Fruit fly (Drosophila melanogaster) whole organism, embryonic: ENCODE data around the gene PolG2.
A peak's percentile ranks its signal among the peaks of the same experiment; 100 is the strongest.

Experiments
- Adf1 ChIP-seq: fragments of 200-800 bp; sonication (Bioruptor generic); IDR thresholded peaks from 2 replicates; pipeline ENCODE4 v1.3.6; 2022; ENCODE audit warnings: missing biosample characterization, missing genetic modification characterization
- B-H2 ChIP-seq: fragments of 200-800 bp; sonication (Bioruptor generic); optimal IDR thresholded peaks from 2 replicates; lab custom pipeline; 2018; ENCODE audit warnings: missing biosample characterization, mild to moderate bottlenecking, missing genetic modification characterization
- CG10267 ChIP-seq: fragments of 200-800 bp; sonication (Bioruptor generic); optimal IDR thresholded peaks from 2 replicates; lab custom pipeline; 2018; ENCODE audit warnings: missing biosample characterization, mild to moderate bottlenecking, missing genetic modification characterization, moderate library complexity
- CG10366 ChIP-seq: fragments of 200-800 bp; sonication (Bioruptor generic); IDR thresholded peaks from 2 replicates; pipeline ENCODE4 v1.3.6; 2022; ENCODE audit warnings: missing biosample characterization, missing genetic modification characterization
- CG10565 ChIP-seq: fragments of 200-800 bp; sonication (Bioruptor generic); optimal IDR thresholded peaks from 3 replicates; lab custom pipeline; 2016; ENCODE audit warnings: missing biosample characterization, mild to moderate bottlenecking, missing genetic modification characterization
- CG10979 ChIP-seq: fragments of 200-800 bp; sonication (Bioruptor generic); optimal IDR thresholded peaks from 2 replicates; lab custom pipeline; 2018; ENCODE audit warnings: missing biosample characterization, mild to moderate bottlenecking, missing genetic modification characterization, moderate library complexity
- CG1233 ChIP-seq: fragments of 200-800 bp; sonication (Bioruptor generic); optimal IDR thresholded peaks from 4 replicates; lab custom pipeline; 2018; ENCODE audit warnings: missing biosample characterization, mild to moderate bottlenecking, missing genetic modification characterization
- CG13296 ChIP-seq: fragments of 200-800 bp; sonication (Bioruptor generic); optimal IDR thresholded peaks from 3 replicates; lab custom pipeline; 2018; ENCODE audit warnings: missing biosample characterization, mild to moderate bottlenecking, missing genetic modification characterization
- CG13424 ChIP-seq: fragments of 200-800 bp; sonication (Bioruptor generic); optimal IDR thresholded peaks from 2 replicates; lab custom pipeline; 2019; ENCODE audit warnings: missing biosample characterization, mild to moderate bottlenecking, missing genetic modification characterization, moderate library complexity
- CG15269 ChIP-seq: fragments of 200-800 bp; sonication (Bioruptor generic); optimal IDR thresholded peaks from 2 replicates; lab custom pipeline; 2018; ENCODE audit warnings: missing biosample characterization, mild to moderate bottlenecking, missing genetic modification characterization, moderate library complexity
- CG15514 ChIP-seq: fragments of 200-800 bp; sonication (Bioruptor generic); optimal IDR thresholded peaks from 3 replicates; lab custom pipeline; 2017; ENCODE audit warnings: missing biosample characterization, missing genetic modification characterization, mild to moderate bottlenecking, moderate library complexity, missing genetic modification reagents
- CG1647 ChIP-seq: fragments of 200-800 bp; sonication (Bioruptor generic); optimal IDR thresholded peaks from 3 replicates; lab custom pipeline; 2016; ENCODE audit warnings: missing biosample characterization, missing genetic modification characterization
- CG16813 ChIP-seq: fragments of 200-800 bp; sonication (Bioruptor generic); IDR thresholded peaks from 3 replicates; pipeline ENCODE4 v1.3.6; 2022; ENCODE audit warnings: missing biosample characterization, missing genetic modification characterization; ENCODE audit not compliant: partially characterized antibody
- CG17359 ChIP-seq: fragments of 200-800 bp; sonication (Bioruptor generic); optimal IDR thresholded peaks from 3 replicates; lab custom pipeline; 2018; ENCODE audit warnings: missing biosample characterization, mild to moderate bottlenecking, missing genetic modification characterization, moderate library complexity
- CG17385 ChIP-seq: fragments of 200-800 bp; sonication (Bioruptor generic); optimal IDR thresholded peaks from 3 replicates; lab custom pipeline; 2018; ENCODE audit warnings: missing biosample characterization, mild to moderate bottlenecking, missing genetic modification characterization
- CG1792 ChIP-seq: fragments of 200-800 bp; sonication (Bioruptor generic); optimal IDR thresholded peaks from 2 replicates; lab custom pipeline; 2016; ENCODE audit warnings: missing biosample characterization, missing genetic modification characterization
- CG18262 ChIP-seq: fragments of 200-800 bp; optimal IDR thresholded peaks from 3 replicates; lab custom pipeline; 2019; ENCODE audit warnings: missing biosample characterization, mild to moderate bottlenecking, missing genetic modification characterization, moderate library complexity
- CG18599 ChIP-seq: fragments of 200-800 bp; sonication (Bioruptor generic); optimal IDR thresholded peaks from 3 replicates; lab custom pipeline; 2017; ENCODE audit warnings: missing biosample characterization, missing genetic modification characterization, mild to moderate bottlenecking, moderate library complexity, missing genetic modification reagents
- CG31365 ChIP-seq: fragments of 200-800 bp; sonication (Bioruptor generic); optimal IDR thresholded peaks from 2 replicates; lab custom pipeline; 2018; ENCODE audit warnings: missing biosample characterization, mild to moderate bottlenecking, missing genetic modification characterization
- CG32772 ChIP-seq: fragments of 200-800 bp; sonication (Bioruptor generic); IDR thresholded peaks from 2 replicates; pipeline ENCODE4 v1.3.6; 2022; ENCODE audit warnings: missing biosample characterization, missing genetic modification characterization
- CG3281 ChIP-seq: fragments of 200-800 bp; sonication (Bioruptor generic); optimal IDR thresholded peaks from 3 replicates; lab custom pipeline; 2017; ENCODE audit warnings: missing biosample characterization, mild to moderate bottlenecking, missing genetic modification characterization
- CG3407 ChIP-seq: fragments of 200-800 bp; sonication (Bioruptor generic); optimal IDR thresholded peaks from 2 replicates; lab custom pipeline; 2018; ENCODE audit warnings: missing biosample characterization, mild to moderate bottlenecking, missing genetic modification characterization
- CG4404 ChIP-seq: fragments of 200-800 bp; sonication (Bioruptor generic); IDR thresholded peaks from 2 replicates; pipeline ENCODE4 v1.3.6; 2022; ENCODE audit warnings: missing biosample characterization, missing genetic modification characterization
- CG4617 ChIP-seq: fragments of 200-800 bp; sonication (Bioruptor generic); optimal IDR thresholded peaks from 3 replicates; lab custom pipeline; 2016; ENCODE audit warnings: missing biosample characterization, missing genetic modification characterization, borderline replicate concordance
- CG5180 ChIP-seq: fragments of 200-800 bp; sonication (Bioruptor generic); optimal IDR thresholded peaks from 3 replicates; lab custom pipeline; 2017; ENCODE audit warnings: missing biosample characterization, missing genetic modification characterization, mild to moderate bottlenecking, moderate library complexity, missing genetic modification reagents
- CG5953 ChIP-seq: fragments of 200-800 bp; sonication (Bioruptor generic); IDR thresholded peaks from 2 replicates; pipeline ENCODE4 v1.3.6; 2022; ENCODE audit warnings: missing biosample characterization, missing genetic modification characterization
- CrebB ChIP-seq: fragments of 200-800 bp; sonication (Bioruptor generic); optimal IDR thresholded peaks from 3 replicates; lab custom pipeline; 2018; ENCODE audit warnings: missing biosample characterization, mild to moderate bottlenecking, missing genetic modification characterization
- Dip3 ChIP-seq: fragments of 200-800 bp; sonication (Bioruptor generic); optimal IDR thresholded peaks from 3 replicates; lab custom pipeline; 2016; ENCODE audit warnings: missing biosample characterization, missing genetic modification characterization
- Hr51 ChIP-seq, 2 experiments: fragments of 200-800 bp; sonication (Bioruptor generic); optimal IDR thresholded peaks; 2 replicates in 1 of 2; 3 replicates in 1 of 2; lab custom pipeline; 2016 to 2018; ENCODE audit warnings: missing biosample characterization in 2 of 2, missing genetic modification characterization in 2 of 2, mild to moderate bottlenecking in 1 of 2, moderate library complexity in 1 of 2
- Hsf ChIP-seq: fragments of 200-800 bp; sonication (Bioruptor generic); optimal IDR thresholded peaks from 3 replicates; lab custom pipeline; 2016; ENCODE audit warnings: missing biosample characterization, missing genetic modification characterization
- Med ChIP-seq: fragments of 200-800 bp; sonication (Bioruptor generic); peaks from one replicate; lab custom pipeline; 2016; ENCODE audit warnings: missing biosample characterization, missing genetic modification characterization, mild to moderate bottlenecking, inconsistent platforms, moderate library complexity
- NFAT ChIP-seq: fragments of 200-800 bp; sonication (Bioruptor generic); IDR thresholded peaks from 2 replicates; pipeline ENCODE4 v1.3.6; 2022; ENCODE audit warnings: missing biosample characterization, missing genetic modification characterization
- Pdp1 ChIP-seq, 2 experiments: fragments of 200-800 bp; sonication (Bioruptor generic); optimal IDR thresholded peaks; 3 replicates each; lab custom pipeline; 2016; ENCODE audit warnings: missing biosample characterization in 2 of 2, missing genetic modification characterization in 2 of 2, mild to moderate bottlenecking in 1 of 2, moderate library complexity in 1 of 2
- Sox100B ChIP-seq: fragments of 200-800 bp; sonication (Bioruptor generic); optimal IDR thresholded peaks from 3 replicates; lab custom pipeline; 2018; ENCODE audit warnings: missing biosample characterization, mild to moderate bottlenecking, missing genetic modification characterization
- crol ChIP-seq: fragments of 200-800 bp; sonication (Bioruptor generic); IDR thresholded peaks from 2 replicates; pipeline ENCODE4 v1.3.6; 2022; ENCODE audit warnings: missing biosample characterization, missing genetic modification characterization
- dati ChIP-seq: fragments of 200-800 bp; sonication (Bioruptor generic); IDR thresholded peaks from 2 replicates; pipeline ENCODE4 v1.3.6; 2022; ENCODE audit warnings: missing biosample characterization, missing genetic modification characterization
- dmrt11E ChIP-seq: fragments of 200-800 bp; sonication (Bioruptor generic); optimal IDR thresholded peaks from 3 replicates; lab custom pipeline; 2018; ENCODE audit warnings: missing biosample characterization, mild to moderate bottlenecking, missing genetic modification characterization, moderate library complexity
- esg ChIP-seq: fragments of 200-800 bp; sonication (Bioruptor generic); conservative IDR thresholded peaks from 2 replicates; pipeline ENCODE4 v1.3.6; 2022; ENCODE audit warnings: missing biosample characterization, missing genetic modification characterization
- ham ChIP-seq: fragments of 200-800 bp; sonication (Bioruptor generic); IDR thresholded peaks from 2 replicates; pipeline ENCODE4 v1.3.6; 2022; ENCODE audit warnings: missing biosample characterization, missing genetic modification characterization
- lmd ChIP-seq: fragments of 200-800 bp; sonication (Bioruptor generic); IDR thresholded peaks from 2 replicates; pipeline ENCODE4 v1.3.6; 2022; ENCODE audit warnings: missing biosample characterization, missing genetic modification characterization
- org-1 ChIP-seq: fragments of 200-800 bp; sonication (Bioruptor generic); optimal IDR thresholded peaks from 2 replicates; lab custom pipeline; 2017; ENCODE audit warnings: missing biosample characterization, missing genetic modification characterization
- ranshi ChIP-seq: fragments of 200-800 bp; sonication (Bioruptor generic); IDR thresholded peaks from 2 replicates; pipeline ENCODE4 v1.3.6; 2022; ENCODE audit warnings: missing biosample characterization, missing genetic modification characterization
- schlank ChIP-seq: fragments of 200-800 bp; sonication (Bioruptor generic); optimal IDR thresholded peaks from 2 replicates; lab custom pipeline; 2018; ENCODE audit warnings: missing biosample characterization, mild to moderate bottlenecking, missing genetic modification characterization
- sd ChIP-seq: fragments of 200-800 bp; sonication (Bioruptor generic); optimal IDR thresholded peaks from 3 replicates; lab custom pipeline; 2018; ENCODE audit warnings: missing biosample characterization, mild to moderate bottlenecking, missing genetic modification characterization, moderate library complexity
- seq ChIP-seq: fragments of 200-800 bp; sonication (Bioruptor generic); IDR thresholded peaks from 2 replicates; pipeline ENCODE4 v1.3.6; 2022; ENCODE audit warnings: missing biosample characterization, missing genetic modification characterization
- tll ChIP-seq, 2 experiments: fragments of 200-800 bp in 1 of 2; fragments of >200 bp in 1 of 2; sonication (Bioruptor generic) in 1 of 2; optimal IDR thresholded peaks; 2 replicates each; lab custom pipeline; 2017 to 2019; ENCODE audit warnings: missing biosample characterization in 2 of 2, missing genetic modification characterization in 2 of 2, mild to moderate bottlenecking in 1 of 2, moderate library complexity in 1 of 2
- toy ChIP-seq: fragments of 200-800 bp; sonication (Bioruptor generic); IDR thresholded peaks from 2 replicates; pipeline ENCODE4 v1.3.6; 2022; ENCODE audit warnings: missing biosample characterization, missing genetic modification characterization
- trh ChIP-seq: fragments of 200-800 bp; sonication (Bioruptor generic); optimal IDR thresholded peaks from 2 replicates; lab custom pipeline; 2016; ENCODE audit warnings: missing biosample characterization, missing genetic modification characterization
- vvl ChIP-seq: fragments of 200-800 bp; sonication (Bioruptor generic); IDR thresholded peaks from 2 replicates; pipeline ENCODE4 v1.3.6; 2022; ENCODE audit warnings: missing biosample characterization, missing genetic modification characterization
- wek ChIP-seq: fragments of 200-800 bp; sonication (Bioruptor generic); optimal IDR thresholded peaks from 3 replicates; lab custom pipeline; 2018; ENCODE audit warnings: missing biosample characterization, mild to moderate bottlenecking, missing genetic modification characterization, moderate library complexity
- z ChIP-seq: fragments of 200-800 bp; sonication (Bioruptor generic); IDR thresholded peaks from 3 replicates; pipeline ENCODE4 v1.3.6; 2022; ENCODE audit warnings: missing biosample characterization, missing genetic modification characterization

Gene PolG2

dm6 chr2L:13802075-13802639 is 30.7 kb downstream of the PolG2 start (continued):
- TF ChIP-seq CG5180 (GFP tag; lab: Kevin White, UChicago) (no peak), schlank (no peak), crol (peak; percentile 45; the same call in 1 of the 2 replicates), trh (GFP tag; lab: Kevin White, UChicago) (no peak), sd (tag; lab: Kevin White, UChicago) (no peak), z (GFP tag; lab: Robert Waterston, UW) (no peak), tll (GFP tag; optimal IDR thresholded peaks at IDR 0.05; lab: Kevin White, UChicago) (no peak), CG15269 (peak; percentile 13), CG16813 (GFP tag; lab: Robert Waterston, UW) (no peak), dati (no peak), Adf1 (GFP tag; lab: Robert Waterston, UW) (peak; percentile 22; the same call in 1 of the 2 replicates), CG1792 (no peak), CG15514 (GFP tag; lab: Kevin White, UChicago) (no peak), esg (GFP tag; lab: Robert Waterston, UW) (no peak), Dip3 (GFP tag; lab: Kevin White, UChicago) (no peak), org-1 (GFP tag; lab: Kevin White, UChicago) (no peak), dmrt11E (tag; lab: Kevin White, UChicago) (no peak), vvl (peak; percentile 46; the same call in 1 of the 2 replicates), CG13424 (tag; lab: Kevin White, UChicago) (no peak), toy (GFP tag; lab: Robert Waterston, UW) (no peak), CG10565 (GFP tag; lab: Kevin White, UChicago) (no peak), ranshi (GFP tag; lab: Robert Waterston, UW) (no peak), ham (GFP tag; lab: Robert Waterston, UW) (no peak), Pdp1 (GFP tag; optimal IDR thresholded peaks at IDR 0.05; lab: Kevin White, UChicago) (peak in 1 of 2 experiments; percentile 45), Hr51 (GFP tag; optimal IDR thresholded peaks at IDR 0.05; lab: Kevin White, UChicago) (no peak), B-H2 (GFP tag; lab: Kevin White, UChicago) (no peak), lmd (GFP tag; lab: Robert Waterston, UW) (no peak), CG1647 (GFP tag; lab: Kevin White, UChicago) (no peak), CG10366 (GFP tag; lab: Robert Waterston, UW) (no peak), seq (GFP tag; lab: Robert Waterston, UW) (no peak), Hsf (GFP tag; lab: Kevin White, UChicago) (no peak), CG10979 (no peak), Sox100B (GFP tag; lab: Kevin White, UChicago) (no peak), CG3281 (no peak), CG32772 (GFP tag; lab: Robert Waterston, UW) (no peak), CG4617 (GFP tag; lab: Kevin White, UChicago) (no peak), Med (GFP tag; lab: Kevin White, UChicago) (peak; percentile 60), CG4404 (no peak)

DNA sequence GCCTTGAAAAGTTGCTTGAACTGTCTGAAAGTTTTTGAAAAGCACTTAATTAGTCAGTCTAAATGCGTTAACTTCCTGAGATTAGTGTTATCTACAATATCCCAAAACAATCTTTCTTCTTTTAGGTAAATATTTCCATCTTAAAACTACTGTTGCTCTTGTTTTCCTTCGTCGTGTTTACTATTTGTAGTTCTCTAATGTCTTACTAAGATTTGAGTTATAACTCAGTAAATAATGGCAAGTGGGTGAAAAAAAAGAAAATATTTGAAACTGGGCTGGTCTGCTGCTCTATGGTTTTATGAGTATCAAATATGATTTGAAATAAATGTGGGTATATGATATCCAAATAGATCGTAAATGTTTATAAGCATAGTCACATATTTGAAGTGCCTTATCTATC is 31.7 kb downstream of the PolG2 start:
- TF ChIP-seq CG13296 (GFP tag; lab: Kevin White, UChicago) (peak; percentile 8), CG3281 (peak; percentile 12), CG3407 (GFP tag; lab: Kevin White, UChicago) (peak; percentile 21), CG5953 (no peak), CG17385 (GFP tag; lab: Kevin White, UChicago) (peak; percentile 12), CrebB (peak; percentile 54), CG18262 (no peak), CG1233 (peak; percentile 11), CG18599 (peak; percentile 23), CG13424 (tag; lab: Kevin White, UChicago) (peak; percentile 27), CG10267 (tag; lab: Kevin White, UChicago) (no peak), CG17359 (tag; lab: Kevin White, UChicago) (peak; percentile 50), NFAT (GFP tag; lab: Robert Waterston, UW) (no peak), wek (peak; percentile 8), CG31365 (tag; lab: Kevin White, UChicago) (peak; percentile 13)
